Fruit fly (Drosophila melanogaster): ENCODE data around the gene CG42487.

- TF ChIP-seq psq (optimal IDR thresholded peaks at IDR 0.05) (no peak), h (optimal IDR thresholded peaks at IDR 0.05) (no peak), insv (optimal IDR thresholded peaks at IDR 0.05) (no peak), ttk (optimal IDR thresholded peaks at IDR 0.05) (no peak)
Measured at dm6 chr3R:27925000-27925970, 33.8 kb downstream of the CG42487 start, which contains the start of gene mino.

Data from Kc167 (cell line).